Fruit fly (Drosophila melanogaster): ENCODE measurements around the gene Or85e.

Or85e gene

DNA sequence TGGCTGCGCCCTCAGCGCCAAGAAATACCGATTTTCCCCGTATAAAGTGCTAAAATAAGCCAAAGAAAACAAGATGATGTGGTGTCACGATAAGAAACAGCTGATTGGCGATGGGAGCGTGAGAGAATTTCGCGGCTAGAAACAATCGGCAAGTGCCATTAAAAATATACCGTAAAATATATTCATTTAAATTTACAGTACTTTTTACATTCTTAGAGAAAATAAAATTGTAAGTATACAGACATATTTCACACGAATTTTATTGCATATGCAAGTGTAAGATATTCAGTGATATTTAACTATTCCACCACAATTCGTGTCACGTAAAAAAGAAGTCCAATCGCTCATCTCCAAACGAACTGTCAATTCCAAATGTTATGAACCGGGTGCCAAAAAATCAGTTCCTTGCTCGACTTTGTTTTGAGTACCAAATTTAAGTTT is 40.9 kb upstream of the Or85e start, which contains the start of the genes Unc50, CG11755 and CG8043 (continued):
- TF ChIP-seq CG32767 (GFP tag; IDR thresholded peaks at IDR 0.05): peak; percentile 32; the same call in 1 of the 2 replicates
- TF ChIP-seq CG9215 (GFP tag; IDR thresholded peaks at IDR 0.05): peak; percentile 84
- TF ChIP-seq zen (tag; optimal IDR thresholded peaks at IDR 0.05): peak; percentile 83
- no peak for TF ChIP-seq Lpt (GFP tag; optimal IDR thresholded peaks at IDR 0.05)
- no peak for TF ChIP-seq CG10565 (GFP tag; optimal IDR thresholded peaks at IDR 0.05)
- TF ChIP-seq Fer3 (tag; optimal IDR thresholded peaks at IDR 0.05): peak; percentile 70
- peak; percentile 47 for TF ChIP-seq ems (GFP tag; optimal IDR thresholded peaks at IDR 0.05)
- TF ChIP-seq Hey (tag; optimal IDR thresholded peaks at IDR 0.05): no peak
- peak; percentile 26 for TF ChIP-seq run (tag; optimal IDR thresholded peaks at IDR 0.05)
- no peak for TF ChIP-seq CG34422 (GFP tag; IDR thresholded peaks at IDR 0.05)
- TF ChIP-seq GATAe (GFP tag; conservative IDR thresholded peaks at IDR 0.05): peak; percentile 78
- TF ChIP-seq Sry-β (GFP tag; optimal IDR thresholded peaks at IDR 0.05): peak; percentile 46
- TF ChIP-seq gem (tag; optimal IDR thresholded peaks at IDR 0.05): peak; percentile 87
- no peak for TF ChIP-seq nau (GFP tag; optimal IDR thresholded peaks at IDR 0.05)
- no peak for TF ChIP-seq CG43689 (GFP tag; IDR thresholded peaks at IDR 0.05)
- TF ChIP-seq tap (tag; optimal IDR thresholded peaks at IDR 0.05): peak; percentile 68
- TF ChIP-seq B-H2 (GFP tag; optimal IDR thresholded peaks at IDR 0.05): peak; percentile 80
- no peak for TF ChIP-seq CG2199 (GFP tag; IDR thresholded peaks at IDR 0.05)
- TF ChIP-seq bsh (GFP tag; optimal IDR thresholded peaks at IDR 0.05): peak in 1 of 2 experiments; percentile 72
- peak; percentile 31 for TF ChIP-seq CG17568 (GFP tag; optimal IDR thresholded peaks at IDR 0.05)
- TF ChIP-seq CG30020 (tag; optimal IDR thresholded peaks at IDR 0.05): peak; percentile 74
- peak; percentile 59 for TF ChIP-seq CG7372 (GFP tag; IDR thresholded peaks at IDR 0.05)
- peak; percentile 78 for TF ChIP-seq Chrac-16 (GFP tag; optimal IDR thresholded peaks at IDR 0.05)
- peak; percentile 28 for TF ChIP-seq CG12299 (tag; optimal IDR thresholded peaks at IDR 0.05)
- TF ChIP-seq sens (GFP tag): peak; percentile 96
- TF ChIP-seq HmgD (GFP tag; optimal IDR thresholded peaks at IDR 0.05): peak; percentile 10
- peak; percentile 78 for TF ChIP-seq CG4424 (GFP tag; optimal IDR thresholded peaks at IDR 0.05)
- TF ChIP-seq CG9932 (GFP tag; IDR thresholded peaks at IDR 0.05): peak; percentile 95
- peak; percentile 95 for TF ChIP-seq Med (GFP tag)
- peak; percentile 82 for TF ChIP-seq CG8924 (tag; optimal IDR thresholded peaks at IDR 0.05)
- peak; percentile 57; the same call in 1 of the 2 replicates for TF ChIP-seq CG11247 (GFP tag; IDR thresholded peaks at IDR 0.05)
- peak; percentile 71 for TF ChIP-seq pho (GFP tag; optimal IDR thresholded peaks at IDR 0.05)
- TF ChIP-seq sqz (GFP tag; optimal IDR thresholded peaks at IDR 0.05): peak; percentile 30
- no peak for TF ChIP-seq fd64A (GFP tag; optimal IDR thresholded peaks at IDR 0.05)
- TF ChIP-seq inv (GFP tag; IDR thresholded peaks at IDR 0.05; ENCODE audit: partially characterized antibody): peak; percentile 97
- peak; percentile 52 for TF ChIP-seq caup (GFP tag; optimal IDR thresholded peaks at IDR 0.05; ENCODE audit: severe bottlenecking)
- peak; percentile 70 for TF ChIP-seq jumu (GFP tag; optimal IDR thresholded peaks at IDR 0.05)
- peak in 1 of 3 experiments; percentile 82 for TF ChIP-seq lola (GFP tag; optimal IDR thresholded peaks at IDR 0.05)
- no peak for TF ChIP-seq usp (GFP tag; optimal IDR thresholded peaks at IDR 0.05)
- peak; percentile 59; the same call in 1 of the 2 replicates for TF ChIP-seq HLH3B (GFP tag; IDR thresholded peaks at IDR 0.05)
- peak; percentile 51 for TF ChIP-seq CG2875 (GFP tag; optimal IDR thresholded peaks at IDR 0.05)
- TF ChIP-seq br (optimal IDR thresholded peaks at IDR 0.05): no peak
- TF ChIP-seq CG7928 (GFP tag; optimal IDR thresholded peaks at IDR 0.05): peak; percentile 20
- TF ChIP-seq vnd (GFP tag; IDR thresholded peaks at IDR 0.05; ENCODE audit: partially characterized antibody): peak; percentile 98
- TF ChIP-seq CG5180 (GFP tag; optimal IDR thresholded peaks at IDR 0.05): peak; percentile 46
- TF ChIP-seq rib (GFP tag; IDR thresholded peaks at IDR 0.05): no peak
- no peak for TF ChIP-seq D (optimal IDR thresholded peaks at IDR 0.05)
- peak; percentile 42 for TF ChIP-seq D (GFP tag; optimal IDR thresholded peaks at IDR 0.05)
- peak; percentile 74 for TF ChIP-seq Ets97D (GFP tag; optimal IDR thresholded peaks at IDR 0.05)
- peak; percentile 66; the same call in 2 of the 3 replicates for TF ChIP-seq Mrtf (GFP tag; IDR thresholded peaks at IDR 0.05)
- TF ChIP-seq CG10959 (GFP tag; IDR thresholded peaks at IDR 0.05): peak; percentile 44

Measured in whole organism, embryonic.